Fruit fly (Drosophila melanogaster) whole organism, embryonic: ENCODE results near the gene CG11147.

Experiments
- ATbp ChIP-seq: fragments of 200-800 bp; sonication (Bioruptor generic); optimal IDR thresholded peaks from 2 replicates; lab custom pipeline; 2017; ENCODE audit warnings: missing biosample characterization, mild to moderate bottlenecking, missing genetic modification characterization, missing genetic modification reagents
- CG14965 ChIP-seq: fragments of 200-800 bp; sonication (Bioruptor generic); optimal IDR thresholded peaks from 2 replicates; lab custom pipeline; 2016; ENCODE audit warnings: missing biosample characterization, missing genetic modification characterization, borderline replicate concordance
- Hand ChIP-seq: fragments of 200-800 bp; sonication (Bioruptor generic); optimal IDR thresholded peaks from 2 replicates; lab custom pipeline; 2017; ENCODE audit warnings: mild to moderate bottlenecking, missing biosample characterization, missing genetic modification reagents, missing genetic modification characterization
- MBD-R2 ChIP-seq: fragments of 200-800 bp; sonication (Bioruptor generic); IDR thresholded peaks from 2 replicates; pipeline ENCODE4 v1.3.6; 2022; ENCODE audit warnings: missing biosample characterization, missing genetic modification characterization
- Opbp ChIP-seq: fragments of 200-800 bp; sonication (Bioruptor generic); IDR thresholded peaks from 3 replicates; pipeline ENCODE4 v1.3.6; 2022; ENCODE audit warnings: missing biosample characterization, missing genetic modification characterization; ENCODE audit not compliant: partially characterized antibody
- caup ChIP-seq: fragments of 200-800 bp; sonication (Bioruptor generic); optimal IDR thresholded peaks from 3 replicates; lab custom pipeline; 2017; ENCODE audit warnings: missing biosample characterization, mild to moderate bottlenecking, missing genetic modification characterization, moderate library complexity; ENCODE audit not compliant: severe bottlenecking
- gce ChIP-seq: fragments of 200-800 bp; sonication (Bioruptor generic); IDR thresholded peaks from 3 replicates; pipeline ENCODE4 v1.3.6; 2022; ENCODE audit warnings: missing biosample characterization, missing genetic modification characterization
- onecut ChIP-seq: fragments of 200-800 bp; sonication (Bioruptor generic); IDR thresholded peaks from 2 replicates; pipeline ENCODE4 v1.3.6; 2022; ENCODE audit warnings: missing biosample characterization, missing genetic modification characterization
- trh ChIP-seq: fragments of 200-800 bp; sonication (Bioruptor generic); optimal IDR thresholded peaks from 2 replicates; lab custom pipeline; 2016; ENCODE audit warnings: missing biosample characterization, missing genetic modification characterization

CG11147 gene

dm6 chr2L:5716580-5716979 is 24.5 kb downstream of the CG11147 start, which contains the start of the genes CG14007 and CG34011:
Gene CG14007 (minus strand): TSS chr2L:5716680.
Gene CG34011 (plus strand): TSS chr2L:5716701.
- TF ChIP-seq MBD-R2 (GFP tag; lab: Robert Waterston, UW) (no peak), onecut (GFP tag; lab: Robert Waterston, UW) (no peak), trh (GFP tag; lab: Kevin White, UChicago) (no peak), Hand (GFP tag; lab: Kevin White, UChicago) (no peak), Opbp (GFP tag; lab: Robert Waterston, UW) (no peak), caup (GFP tag; lab: Kevin White, UChicago) (no peak)

dm6 chr2L:5706074-5706473 is 35.0 kb downstream of the CG11147 start, which contains the start of gene CG7236:
Gene CG7236 (plus strand): TSS chr2L:5706374.
- TF ChIP-seq CG14965 (no peak), ATbp (no peak), gce (GFP tag; lab: Robert Waterston, UW) (0 out of 3 replicates have a peak, but pooled peaks have one; percentile 30)
